Worm (Caenorhabditis elegans) whole organism, mixed stage, embryonic: ENCODE measurements around the gene F21C10.19.

ENCODE experiments used
- bed-3 ChIP-seq: fragments of 200-800 bp; sonication (Bioruptor generic); optimal IDR thresholded peaks from 3 replicates; lab custom pipeline; 2018; ENCODE audit warnings: mild to moderate bottlenecking, missing genetic modification characterization, moderate library complexity, missing compliant biosample characterization
- blmp-1 ChIP-seq: fragments of 150-350 bp; optimal IDR thresholded peaks from 2 replicates; lab custom pipeline; 2014; ENCODE audit warnings: missing biosample characterization, missing genetic modification characterization
- flh-1 ChIP-seq: fragments of 200-800 bp; sonication (Bioruptor generic); optimal IDR thresholded peaks from 2 replicates; lab custom pipeline; 2018; ENCODE audit warnings: mild to moderate bottlenecking, missing genetic modification characterization, moderate library complexity, missing compliant biosample characterization
- lsy-2 ChIP-seq: fragments of 150-350 bp; optimal IDR thresholded peaks from 2 replicates; lab custom pipeline; 2014; ENCODE audit warnings: missing biosample characterization, missing genetic modification characterization
- nhr-237 ChIP-seq: fragments of 150-350 bp; optimal IDR thresholded peaks from 2 replicates; lab custom pipeline; 2014; ENCODE audit warnings: missing biosample characterization, missing genetic modification characterization
- nhr-76 ChIP-seq: sonication (generic microtip); optimal IDR thresholded peaks from 2 replicates; lab custom pipeline; 2017; ENCODE audit warnings: missing biosample characterization, missing genetic modification characterization
- pha-4 ChIP-seq: fragments of 150-350 bp; optimal IDR thresholded peaks from 2 replicates; lab custom pipeline; 2018; ENCODE audit warnings: missing biosample characterization, missing genetic modification reagents, missing genetic modification characterization
- sem-2 ChIP-seq: fragments of 200-800 bp; sonication (Bioruptor generic); optimal IDR thresholded peaks from 2 replicates; lab custom pipeline; 2018; ENCODE audit warnings: mild to moderate bottlenecking, missing genetic modification characterization, missing compliant biosample characterization
- tbx-8 ChIP-seq: fragments of 200-800 bp; sonication (Bioruptor generic); optimal IDR thresholded peaks from 2 replicates; lab custom pipeline; 2018; ENCODE audit warnings: mild to moderate bottlenecking, missing genetic modification characterization, moderate library complexity, missing compliant biosample characterization
- unc-62 ChIP-seq: fragments of 150-350 bp; optimal IDR thresholded peaks from 2 replicates; lab custom pipeline; 2014; ENCODE audit warnings: missing biosample characterization, missing genetic modification reagents, missing genetic modification characterization

- no peak for TF ChIP-seq bed-3 (GFP tag; lab: Kevin White, UChicago)
- TF ChIP-seq nhr-76: no peak
- no peak for TF ChIP-seq nhr-237 (tag; lab: Kevin White, UChicago)
- TF ChIP-seq sem-2 (GFP tag; lab: Kevin White, UChicago): no peak
- TF ChIP-seq pha-4 (tag; lab: Kevin White, UChicago): no peak
- no peak for TF ChIP-seq unc-62 (GFP tag; lab: Kevin White, UChicago)
- TF ChIP-seq tbx-8: no peak
- no peak for TF ChIP-seq flh-1
- TF ChIP-seq blmp-1 (tag; lab: Kevin White, UChicago): no peak
- no peak for TF ChIP-seq lsy-2
These were observed 34.3 kb downstream of the F21C10.19 start, which contains the start of gene col-10 for ce11 chrV:9165073-9165699.
